Worm (Caenorhabditis elegans): Measurements from ENCODE around the gene ugt-15.

DNA sequence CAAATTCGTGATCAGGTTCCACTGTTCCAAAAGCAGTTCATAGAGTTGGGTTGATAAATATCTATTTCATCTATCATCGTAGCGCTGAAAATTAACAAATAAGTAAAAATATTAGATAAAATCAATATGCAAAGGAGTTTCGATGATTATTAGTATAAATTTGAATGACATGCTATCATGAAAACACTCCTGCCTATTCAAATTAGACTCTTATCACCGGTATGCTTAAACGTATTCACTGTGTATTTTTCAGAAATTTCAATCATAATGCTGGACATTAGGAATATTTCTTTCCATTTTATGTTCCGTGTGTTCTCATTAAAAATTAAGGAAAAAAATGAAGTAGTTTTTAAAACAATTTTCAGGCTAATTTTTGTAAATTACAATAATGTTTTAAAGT is 17.9 kb downstream of the ugt-15 start, which contains the start of gene C44H9.6:
- TF ChIP-seq egl-27 (tag; optimal IDR thresholded peaks at IDR 0.05), result no peak
- no peak for TF ChIP-seq mdl-1 (tag; optimal IDR thresholded peaks at IDR 0.05)
- no peak for TF ChIP-seq ztf-11 (tag; optimal IDR thresholded peaks at IDR 0.05)
- no peak for TF ChIP-seq nhr-237 (tag; optimal IDR thresholded peaks at IDR 0.05)
- no peak for TF ChIP-seq unc-39 (tag; optimal IDR thresholded peaks at IDR 0.05)
- TF ChIP-seq sma-9 (GFP tag; optimal IDR thresholded peaks at IDR 0.05), result no peak
- TF ChIP-seq sma-9 (tag; optimal IDR thresholded peaks at IDR 0.05), result no peak
- no peak for TF ChIP-seq lin-11 (tag; optimal IDR thresholded peaks at IDR 0.05)
- TF ChIP-seq zag-1 (tag; optimal IDR thresholded peaks at IDR 0.05), result no peak
- no peak for TF ChIP-seq F13H6.1 (tag; optimal IDR thresholded peaks at IDR 0.05)
- TF ChIP-seq elt-3 (tag; optimal IDR thresholded peaks at IDR 0.05), result no peak
- no peak for TF ChIP-seq nhr-25 (tag; optimal IDR thresholded peaks at IDR 0.05)

All from whole organism, L2 larva.